Worm (Caenorhabditis elegans) whole organism, L1 larva: ENCODE data around the gene ent-3.
A peak's percentile ranks its signal among the peaks of the same experiment; 100 is the strongest.

Experiments used
- ama-1 ChIP-seq: fragments of 150-350 bp; optimal IDR thresholded peaks from 2 replicates; lab custom pipeline; 2014
- blmp-1 ChIP-seq: fragments of 150-350 bp; optimal IDR thresholded peaks from 2 replicates; lab custom pipeline; 2014; ENCODE audit warnings: missing biosample characterization, missing genetic modification characterization
- efl-1 ChIP-seq, 4 experiments: fragments of 150-350 bp; optimal IDR thresholded peaks in 3 of 4; peaks in 1 of 4; 1 replicate in 1 of 4; 2 replicates in 3 of 4; lab custom pipeline; 2014; ENCODE audit warnings: missing biosample characterization in 2 of 4, missing genetic modification characterization in 2 of 4, missing genetic modification reagents in 2 of 4
- hlh-4 ChIP-seq: sonication (generic microtip); optimal IDR thresholded peaks from 2 replicates; lab custom pipeline; 2016; ENCODE audit warnings: mild to moderate bottlenecking, missing genetic modification characterization, missing compliant biosample characterization
- jun-1 ChIP-seq: fragments of 150-350 bp; optimal IDR thresholded peaks from 2 replicates; lab custom pipeline; 2014; ENCODE audit warnings: missing biosample characterization, missing genetic modification reagents, missing genetic modification characterization
- nhr-77 ChIP-seq: fragments of 150-350 bp; optimal IDR thresholded peaks from 2 replicates; lab custom pipeline; 2014; ENCODE audit warnings: missing biosample characterization, missing genetic modification characterization
- sptf-1 ChIP-seq: fragments of 150-350 bp; optimal IDR thresholded peaks from 2 replicates; lab custom pipeline; 2014; ENCODE audit warnings: missing biosample characterization, missing genetic modification characterization

Gene ent-3

DNA sequence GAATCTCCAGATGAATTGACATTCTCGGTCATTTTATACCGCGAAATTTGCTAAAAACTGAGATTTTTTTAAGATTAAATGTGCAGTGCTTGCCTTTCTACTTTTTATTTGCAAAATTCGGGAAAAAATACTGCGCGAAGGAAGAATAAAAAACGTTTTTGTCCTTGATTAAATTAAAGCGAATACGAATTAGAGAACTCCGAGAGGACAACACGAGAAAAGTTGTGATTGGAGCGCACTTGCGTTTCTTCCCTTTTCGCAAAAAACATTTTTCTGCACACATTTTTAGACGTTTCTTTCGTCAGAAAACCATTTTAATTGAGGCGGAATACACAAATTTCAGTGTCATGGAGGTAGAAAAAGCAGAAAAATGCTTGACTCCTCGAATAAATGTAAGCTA, 50.4 kb downstream of the ent-3 start, which contains the start of the genes trm-1 and ints-2 (continued):
- TF ChIP-seq ama-1 (lab: Kevin White, UChicago) (no peak), sptf-1 (tag; lab: Kevin White, UChicago) (no peak), blmp-1 (tag; lab: Kevin White, UChicago) (peak; percentile 61), efl-1 (optimal IDR thresholded peaks at IDR 0.05; lab: Kevin White, UChicago) (peak; percentile 78 to 79), efl-1 (GFP tag; optimal IDR thresholded peaks at IDR 0.05 in 1 of 2; lab: Kevin White, UChicago) (peak; percentile 73 to 97)

DNA sequence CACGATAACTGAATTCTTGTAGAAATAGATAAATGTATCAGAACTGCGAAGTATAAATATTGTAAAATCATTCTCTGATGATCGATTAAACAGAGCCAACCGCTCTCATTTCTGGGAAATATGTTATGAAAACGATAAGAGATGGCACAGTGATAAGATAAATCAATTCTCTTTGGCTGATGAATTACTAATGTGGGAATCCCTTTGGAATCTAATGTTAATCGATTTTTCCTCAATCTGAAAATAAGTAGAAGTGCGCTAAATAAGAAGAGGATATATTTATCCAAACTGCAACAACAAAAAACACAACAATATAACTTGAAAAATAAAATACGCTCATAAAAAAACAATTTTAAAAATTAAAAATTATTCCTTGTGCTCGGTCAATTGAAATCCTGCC, 53.0 kb downstream of the ent-3 start, which contains the start of gene cest-2.3:
Gene cest-2.3 (minus strand): TSS at position 101 of the 400 bp plus-strand sequence.
- no peak for TF ChIP-seq hlh-4 (tag; lab: Kevin White, UChicago)
- no peak for TF ChIP-seq efl-1 (optimal IDR thresholded peaks at IDR 0.05; lab: Kevin White, UChicago)
- TF ChIP-seq efl-1 (GFP tag; optimal IDR thresholded peaks at IDR 0.05 in 1 of 2; lab: Kevin White, UChicago), result peak in 1 of 2 experiments; percentile 85
- TF ChIP-seq nhr-77 (tag; lab: Kevin White, UChicago), result no peak
- no peak for TF ChIP-seq jun-1 (tag; lab: Kevin White, UChicago)
